Worm (Caenorhabditis elegans) whole organism, mixed stage, embryonic: Measurements from ENCODE around the gene F59B2.8.

Experiments
- pha-4 ChIP-seq: fragments of 150-350 bp; optimal IDR thresholded peaks from 2 replicates; lab custom pipeline; 2018; ENCODE audit warnings: missing biosample characterization, missing genetic modification reagents, missing genetic modification characterization
- ztf-11 ChIP-seq: fragments of 150-350 bp; optimal IDR thresholded peaks from 2 replicates; lab custom pipeline; 2014; ENCODE audit warnings: missing biosample characterization, missing genetic modification characterization

ce11 chrIII:8973826-8974225, 36.2 kb downstream of the F59B2.8 start, which contains the start of gene R08D7.5:
- no peak for TF ChIP-seq pha-4 (tag; lab: Kevin White, UChicago)
- TF ChIP-seq ztf-11: no peak
